Worm (Caenorhabditis elegans) whole organism, late embryonic: ENCODE results near the gene F49E12.10.

Experiments
- C08G9.2 ChIP-seq: sonication (generic microtip); optimal IDR thresholded peaks from 2 replicates; lab custom pipeline; 2016; ENCODE audit warnings: mild to moderate bottlenecking, missing genetic modification characterization, moderate library complexity, missing compliant biosample characterization
- Y22D7AL.16 ChIP-seq: sonication (generic microtip); optimal IDR thresholded peaks from 2 replicates; lab custom pipeline; 2016; ENCODE audit warnings: missing genetic modification characterization, missing compliant biosample characterization
- hlh-6 ChIP-seq: sonication (generic microtip); optimal IDR thresholded peaks from 2 replicates; lab custom pipeline; 2016; ENCODE audit warnings: missing genotype, missing genetic modification characterization, missing compliant biosample characterization
- sox-4 ChIP-seq: sonication (generic microtip); optimal IDR thresholded peaks from 2 replicates; lab custom pipeline; 2017; ENCODE audit warnings: mild to moderate bottlenecking, missing genetic modification characterization, inconsistent platforms, missing compliant biosample characterization

- no peak for TF ChIP-seq sox-4 (tag; lab: Kevin White, UChicago)
- no peak for TF ChIP-seq Y22D7AL.16
- TF ChIP-seq hlh-6 (tag; lab: Kevin White, UChicago), result no peak
- TF ChIP-seq C08G9.2 (tag; lab: Kevin White, UChicago), result no peak
Measured at ce11 chrII:8370194-8370593, 20.7 kb upstream of the F49E12.10 start.
